Worm (Caenorhabditis elegans): ENCODE data around the gene C30G12.2.

The C30G12.2 gene

DNA sequence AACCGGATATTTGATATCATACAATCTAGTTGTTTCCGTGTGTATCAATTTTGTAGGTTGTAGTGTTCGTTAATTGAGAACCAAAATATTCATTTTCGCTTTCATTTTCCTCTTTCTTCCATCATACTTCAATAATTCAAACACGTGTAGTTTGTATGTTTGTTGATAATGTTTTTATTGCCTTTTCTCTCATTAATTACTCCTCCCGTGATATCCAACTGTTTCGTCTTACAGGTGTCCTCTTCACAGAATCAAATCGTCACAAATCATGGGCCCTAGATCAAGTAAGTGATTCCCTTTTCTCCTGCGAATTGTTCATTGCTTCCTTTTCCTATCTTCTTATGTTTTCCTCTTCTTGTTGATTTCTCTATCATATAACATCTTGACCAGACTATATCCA is 48.8 kb downstream of the C30G12.2 start, which contains the start of gene nhr-21 (continued):
- TF ChIP-seq nhr-47 (tag; optimal IDR thresholded peaks at IDR 0.05), result peak; percentile 46
- TF ChIP-seq nhr-237 (tag; optimal IDR thresholded peaks at IDR 0.05), result no peak
- TF ChIP-seq ceh-90 (tag; optimal IDR thresholded peaks at IDR 0.05), result no peak
- no peak for TF ChIP-seq ces-1 (GFP tag; optimal IDR thresholded peaks at IDR 0.05)
- peak; percentile 28 for TF ChIP-seq unc-130 (tag; optimal IDR thresholded peaks at IDR 0.05)
- TF ChIP-seq lsy-2 (tag; optimal IDR thresholded peaks at IDR 0.05), result peak; percentile 28 to 40
- TF ChIP-seq tbx-2 (tag; optimal IDR thresholded peaks at IDR 0.05), result peak; percentile 35
- TF ChIP-seq lin-15B (tag; optimal IDR thresholded peaks at IDR 0.05), result no peak
- peak; percentile 44 for TF ChIP-seq irx-1 (tag; optimal IDR thresholded peaks at IDR 0.05)
- no peak for TF ChIP-seq tlp-1 (tag; optimal IDR thresholded peaks at IDR 0.05)
- peak in 1 of 2 experiments; percentile 40 for TF ChIP-seq lin-35 (GFP tag; optimal IDR thresholded peaks at IDR 0.05)
- peak; percentile 18 for TF ChIP-seq fos-1 (tag; optimal IDR thresholded peaks at IDR 0.05)
- TF ChIP-seq snu-23 (GFP tag; optimal IDR thresholded peaks at IDR 0.05), result peak; percentile 66
- no peak for TF ChIP-seq ceh-8 (GFP tag; optimal IDR thresholded peaks at IDR 0.05)
- no peak for TF ChIP-seq egl-13 (tag; optimal IDR thresholded peaks at IDR 0.05)

DNA sequence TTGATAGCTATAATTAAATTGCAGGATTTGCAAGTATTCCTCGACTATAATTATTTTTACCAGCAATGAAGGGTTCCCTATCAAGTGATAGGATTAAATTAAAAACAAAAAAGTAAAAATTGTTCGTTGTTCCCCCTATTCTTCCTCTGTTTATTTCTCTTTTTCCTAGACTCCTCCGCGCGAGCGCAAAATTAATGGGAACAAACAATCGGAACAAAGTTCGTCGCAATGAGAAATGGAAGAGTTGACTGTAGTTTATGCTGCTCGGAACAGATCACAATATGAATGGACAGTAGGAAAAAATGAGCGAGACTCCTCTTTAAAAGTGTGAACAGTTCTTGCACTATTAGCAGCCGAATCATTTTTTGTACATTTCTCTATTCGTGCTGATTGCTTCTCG is 50.5 kb downstream of the C30G12.2 start:
- TF ChIP-seq fkh-10 (GFP tag; optimal IDR thresholded peaks at IDR 0.05) (no peak), ceh-8 (GFP tag; optimal IDR thresholded peaks at IDR 0.05) (no peak), tlp-1 (tag; optimal IDR thresholded peaks at IDR 0.05) (no peak), alr-1 (tag; optimal IDR thresholded peaks at IDR 0.05; ENCODE audit: borderline replicate concordance) (no peak), nhr-11 (tag; optimal IDR thresholded peaks at IDR 0.05) (no peak), swsn-7 (tag; optimal IDR thresholded peaks at IDR 0.05) (no peak), fkh-4 (tag; optimal IDR thresholded peaks at IDR 0.05; ENCODE audit: borderline replicate concordance) (no peak), nhr-85 (tag) (no peak), nhr-47 (tag; optimal IDR thresholded peaks at IDR 0.05) (no peak), sptf-1 (tag; optimal IDR thresholded peaks at IDR 0.05) (no peak), nhr-77 (tag; optimal IDR thresholded peaks at IDR 0.05) (no peak), nhr-76 (tag; optimal IDR thresholded peaks at IDR 0.05) (no peak), unc-30 (tag; optimal IDR thresholded peaks at IDR 0.05) (no peak), hpl-2 (GFP tag; optimal IDR thresholded peaks at IDR 0.05) (no peak), sox-4 (tag; optimal IDR thresholded peaks at IDR 0.05) (no peak), C34B4.2 (tag; optimal IDR thresholded peaks at IDR 0.05) (no peak), ceh-90 (tag; optimal IDR thresholded peaks at IDR 0.05) (no peak), egl-27 (tag; optimal IDR thresholded peaks at IDR 0.05) (no peak), isw-1 (GFP tag; IDR thresholded peaks at IDR 0.05) (no peak)
